Worm (Caenorhabditis elegans) whole organism, early embryonic: Measurements from ENCODE around the gene Y38E10A.8.

ENCODE experiments used
- B0310.2 ChIP-seq: sonication (generic microtip); optimal IDR thresholded peaks from 2 replicates; lab custom pipeline; 2016; ENCODE audit warnings: mild to moderate bottlenecking, missing genetic modification characterization, missing compliant biosample characterization
- F13C5.2 ChIP-seq: sonication (generic microtip); optimal IDR thresholded peaks from 2 replicates; lab custom pipeline; 2017; ENCODE audit warnings: mild to moderate bottlenecking, missing genetic modification characterization, inconsistent platforms, missing compliant biosample characterization
- aly-1 ChIP-seq: sonication (generic microtip); optimal IDR thresholded peaks from 2 replicates; lab custom pipeline; 2016; ENCODE audit warnings: missing genetic modification characterization, missing compliant biosample characterization
- ama-1 ChIP-seq: fragments of 150-350 bp; optimal IDR thresholded peaks from 2 replicates; lab custom pipeline; 2014
- ceh-36 ChIP-seq: sonication (generic microtip); optimal IDR thresholded peaks from 2 replicates; lab custom pipeline; 2016; ENCODE audit warnings: missing genetic modification characterization, inconsistent platforms, missing compliant biosample characterization
- ets-7 ChIP-seq: sonication (generic microtip); optimal IDR thresholded peaks from 2 replicates; lab custom pipeline; 2016; ENCODE audit warnings: missing genotype, missing genetic modification characterization, missing compliant biosample characterization
- flt-1 ChIP-seq: fragments of 200-800 bp; sonication (Bioruptor generic); IDR thresholded peaks from 2 replicates; pipeline ENCODE4 v1.3.6; 2022; ENCODE audit warnings: missing genetic modification characterization, missing compliant biosample characterization
- hnd-1 ChIP-seq: sonication (generic microtip); optimal IDR thresholded peaks from 2 replicates; lab custom pipeline; 2016; ENCODE audit warnings: missing genetic modification characterization, missing compliant biosample characterization
- pes-1 ChIP-seq: fragments of 200-800 bp; sonication (Bioruptor generic); IDR thresholded peaks from 2 replicates; pipeline ENCODE4 v1.3.6; 2022; ENCODE audit warnings: missing genetic modification reagents, missing genetic modification characterization, missing compliant biosample characterization
- scrt-1 ChIP-seq: fragments of 200-800 bp; sonication (Bioruptor generic); IDR thresholded peaks from 2 replicates; pipeline ENCODE4 v1.3.6; 2022; ENCODE audit warnings: missing genetic modification characterization, missing compliant biosample characterization
- sea-1 ChIP-seq: fragments of 200-800 bp; sonication (Bioruptor generic); conservative IDR thresholded peaks from 2 replicates; pipeline ENCODE4 v1.3.6; 2022; ENCODE audit warnings: missing genetic modification characterization, missing compliant biosample characterization
- tbx-11 ChIP-seq: fragments of 200-800 bp; sonication (Bioruptor generic); IDR thresholded peaks from 2 replicates; pipeline ENCODE4 v1.3.6; 2022; ENCODE audit warnings: missing genetic modification characterization, missing compliant biosample characterization

The Y38E10A.8 gene

DNA sequence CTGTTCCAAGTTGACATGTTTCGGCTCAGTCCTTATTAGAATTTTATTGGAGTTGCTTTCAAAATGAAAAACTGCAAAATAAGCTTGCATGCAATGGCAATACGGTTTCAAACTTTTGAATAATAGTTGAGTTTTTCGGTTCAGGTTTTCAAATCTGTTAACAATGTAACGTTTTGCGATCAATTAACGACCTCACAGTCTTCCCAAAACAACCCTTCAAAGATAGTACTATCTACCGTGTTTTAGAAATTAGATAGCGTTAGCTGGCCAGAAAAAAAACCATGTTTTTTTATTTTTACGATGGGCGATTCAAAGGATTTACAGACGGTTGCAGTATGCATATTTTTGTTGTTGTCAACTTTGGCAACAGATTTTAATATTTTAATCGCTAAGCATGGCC lies 23.9 kb downstream of the Y38E10A.8 start, which contains the start of gene Y38E10A.34:
Gene Y38E10A.34 (plus strand): TSS at position 301 of the 400 bp plus-strand sequence.
- TF ChIP-seq aly-1 (tag; lab: Kevin White, UChicago): no peak
- TF ChIP-seq flt-1 (GFP tag; lab: Robert Waterston, UW): no peak
- TF ChIP-seq tbx-11 (GFP tag; lab: Robert Waterston, UW): no peak
- TF ChIP-seq scrt-1 (GFP tag; lab: Robert Waterston, UW): no peak
- no peak for TF ChIP-seq ama-1 (lab: Kevin White, UChicago)
- no peak for TF ChIP-seq sea-1 (GFP tag; lab: Robert Waterston, UW)
- TF ChIP-seq hnd-1 (tag; lab: Kevin White, UChicago): no peak
- no peak for TF ChIP-seq ceh-36 (tag; lab: Kevin White, UChicago)

DNA sequence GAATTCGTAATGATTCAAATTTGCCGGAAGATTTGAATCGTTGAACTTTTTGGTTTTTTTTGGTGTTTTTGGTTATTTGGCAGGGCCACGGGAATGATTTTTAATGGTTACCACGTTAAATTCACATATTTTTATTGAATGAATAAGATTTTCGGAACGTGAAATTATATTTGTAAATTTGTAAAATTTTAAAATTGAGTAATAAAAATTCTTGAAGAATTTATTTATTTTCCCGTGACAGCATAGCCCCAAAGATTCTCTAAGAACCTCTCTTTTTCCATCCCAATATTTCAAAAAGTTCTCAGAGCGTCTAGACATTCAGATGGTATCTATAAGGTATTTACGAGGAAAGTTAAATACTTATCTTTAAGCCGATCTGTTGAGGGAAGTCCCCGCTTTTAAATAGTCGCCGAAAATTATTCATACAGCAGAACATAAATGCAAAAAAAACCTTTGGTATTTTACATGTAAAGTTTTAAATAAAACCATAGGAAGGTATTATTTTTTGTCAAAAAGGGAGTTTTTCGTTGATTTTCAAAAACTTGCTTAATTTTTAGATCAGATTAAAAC lies 27.8 kb downstream of the Y38E10A.8 start, which contains the start of gene Y38E10A.17:
Gene Y38E10A.17 (minus strand): TSS at position 51 of the 570 bp plus-strand sequence.
- TF ChIP-seq ets-7: no peak
- TF ChIP-seq sea-1 (GFP tag; lab: Robert Waterston, UW): no peak

DNA sequence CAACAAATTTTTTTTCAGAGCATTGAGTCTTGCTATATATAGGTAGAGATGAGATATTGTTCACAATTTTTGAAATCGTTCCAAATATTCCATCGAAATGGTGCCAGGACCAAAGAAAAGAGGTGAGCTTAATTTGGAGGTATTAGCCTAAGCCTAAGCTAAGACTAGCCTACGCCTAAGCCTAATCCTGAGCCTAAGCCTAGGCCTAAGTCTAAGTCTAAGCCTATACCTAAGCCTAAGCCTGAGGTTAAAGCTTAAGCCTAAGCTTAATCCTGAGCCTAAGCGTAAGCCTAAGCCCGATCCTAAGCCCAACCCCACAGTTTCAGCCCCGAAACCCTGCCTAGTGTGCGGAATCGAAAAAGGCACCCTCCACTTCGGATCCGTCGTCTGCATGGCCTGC lies 29.6 kb downstream of the Y38E10A.8 start, which contains the start of gene nhr-234:
Gene nhr-234 (plus strand): TSS at position 77 of the 400 bp plus-strand sequence.
- no peak for TF ChIP-seq ama-1 (lab: Kevin White, UChicago)
- peak; percentile 82 for TF ChIP-seq ceh-36 (tag; lab: Kevin White, UChicago)

DNA sequence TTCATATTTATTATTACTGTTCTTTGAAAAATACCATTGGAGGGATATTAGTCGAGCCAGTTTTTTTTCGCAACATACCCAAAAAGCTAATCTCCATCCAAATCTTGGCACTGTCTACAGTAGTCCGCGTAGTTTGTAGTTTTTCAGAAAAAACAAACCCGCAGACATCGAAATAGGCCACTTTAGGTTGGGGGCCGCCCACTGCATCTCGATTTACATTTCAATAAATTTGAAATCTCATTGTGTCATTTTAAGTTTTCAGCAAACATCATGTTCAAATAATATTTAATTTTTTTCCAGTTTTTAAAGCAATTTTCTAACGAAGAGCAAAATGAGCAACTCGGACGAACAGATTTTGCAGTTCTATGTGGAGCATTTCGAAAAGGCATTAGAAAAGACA lies 33.4 kb downstream of the Y38E10A.8 start, which contains the start of gene nhr-235:
Gene nhr-235 (plus strand): TSS at position 301 of the 400 bp plus-strand sequence.
- TF ChIP-seq ama-1 (lab: Kevin White, UChicago) (no peak), pes-1 (GFP tag; lab: Robert Waterston, UW) (no peak), F13C5.2 (tag; lab: Kevin White, UChicago) (no peak)

DNA sequence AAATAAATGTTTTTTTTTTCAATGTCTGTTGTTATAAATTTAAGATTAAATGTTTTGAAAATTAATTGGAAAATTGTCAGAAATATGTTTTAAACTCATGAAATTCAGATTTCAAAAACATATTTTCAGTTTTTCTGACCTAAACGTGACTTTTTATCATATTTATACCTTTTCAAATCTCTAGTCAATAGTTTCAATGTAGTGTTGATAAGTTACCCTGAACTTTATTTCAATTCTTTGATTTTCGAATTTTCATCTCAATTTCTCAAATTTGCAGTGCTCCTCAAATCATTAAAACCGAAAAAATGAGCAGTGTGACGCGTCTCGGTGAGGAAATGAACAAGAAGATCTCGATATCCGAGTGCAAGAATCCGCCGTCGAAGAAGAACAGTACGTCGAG lies 47.4 kb downstream of the Y38E10A.8 start, which contains the start of gene rgs-4:
Gene rgs-4 (plus strand): TSS at position 301 of the 400 bp plus-strand sequence.
- no peak for TF ChIP-seq ets-7
- TF ChIP-seq hnd-1 (tag; lab: Kevin White, UChicago): no peak
- TF ChIP-seq B0310.2 (tag; lab: Kevin White, UChicago): no peak
- TF ChIP-seq F13C5.2 (tag; lab: Kevin White, UChicago): no peak
- no peak for TF ChIP-seq flt-1 (GFP tag; lab: Robert Waterston, UW)

DNA sequence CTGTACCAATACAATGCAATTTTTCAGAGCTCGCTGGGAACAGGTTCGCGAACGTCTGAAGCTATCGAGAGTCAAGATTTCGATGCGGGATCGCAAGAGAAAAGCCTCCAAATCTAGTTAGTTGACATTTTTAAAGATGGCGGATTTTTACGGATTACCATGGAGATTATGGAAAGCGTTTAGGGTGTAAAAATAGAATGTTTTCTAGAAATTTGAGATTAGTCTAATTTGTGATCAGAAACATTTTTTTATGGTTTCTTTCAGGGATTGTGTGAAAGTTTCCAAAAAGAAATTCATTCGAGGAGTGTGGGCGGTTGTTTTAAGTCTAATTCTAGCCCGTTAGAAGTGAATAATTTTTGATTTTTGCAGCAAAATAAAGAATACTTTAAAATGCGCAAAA lies 48.8 kb downstream of the Y38E10A.8 start:
- TF ChIP-seq flt-1 (GFP tag; lab: Robert Waterston, UW): no peak
- no peak for TF ChIP-seq pes-1 (GFP tag; lab: Robert Waterston, UW)

DNA sequence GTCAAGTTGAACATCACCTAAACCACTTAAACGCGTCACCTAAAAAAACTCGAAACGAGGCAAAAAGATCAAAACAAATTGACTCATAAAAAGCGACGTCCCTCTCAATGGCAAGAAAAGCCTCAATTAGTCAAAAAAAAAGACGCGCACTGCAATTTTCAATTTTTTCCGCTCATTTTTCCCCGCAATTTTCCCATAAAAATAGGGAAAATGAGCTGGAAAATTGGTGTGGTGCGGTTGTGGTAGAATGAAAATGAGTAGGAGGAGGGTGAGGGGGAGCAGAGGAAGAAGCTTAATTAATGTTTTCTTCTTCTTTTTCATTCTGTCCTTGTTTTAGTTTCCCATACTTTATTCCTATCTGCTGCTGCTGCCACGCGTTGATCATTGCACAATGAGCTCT lies 50.6 kb downstream of the Y38E10A.8 start:
- no peak for TF ChIP-seq tbx-11 (GFP tag; lab: Robert Waterston, UW)
- no peak for TF ChIP-seq flt-1 (GFP tag; lab: Robert Waterston, UW)
- no peak for TF ChIP-seq hnd-1 (tag; lab: Kevin White, UChicago)
- no peak for TF ChIP-seq ceh-36 (tag; lab: Kevin White, UChicago)
- TF ChIP-seq aly-1 (tag; lab: Kevin White, UChicago): no peak
